Worm (Caenorhabditis elegans) whole organism, late embryonic: ENCODE results near the gene pigm-1.

Experiments used
- F13H6.1 ChIP-seq: sonication (generic microtip); optimal IDR thresholded peaks from 2 replicates; lab custom pipeline; 2016; ENCODE audit warnings: missing genetic modification characterization, missing compliant biosample characterization
- K09A11.1 ChIP-seq: sonication (generic microtip); optimal IDR thresholded peaks from 2 replicates; lab custom pipeline; 2017; ENCODE audit warnings: antibody characterized with exemption, mild to moderate bottlenecking, missing genetic modification characterization, missing compliant biosample characterization; ENCODE audit not compliant: insufficient read depth
- T23F11.4 ChIP-seq: fragments of 200-800 bp; sonication (Bioruptor generic); optimal IDR thresholded peaks from 2 replicates; lab custom pipeline; 2018; ENCODE audit warnings: mild to moderate bottlenecking, missing genetic modification characterization, missing compliant biosample characterization
- ahr-1 ChIP-seq: sonication (generic microtip); optimal IDR thresholded peaks from 2 replicates; lab custom pipeline; 2016; ENCODE audit warnings: missing genetic modification characterization, missing compliant biosample characterization
- ceh-14 ChIP-seq: sonication (generic microtip); optimal IDR thresholded peaks from 2 replicates; lab custom pipeline; 2016; ENCODE audit warnings: missing genotype, missing genetic modification characterization, missing compliant biosample characterization
- ceh-18 ChIP-seq: sonication (generic microtip); optimal IDR thresholded peaks from 2 replicates; lab custom pipeline; 2016; ENCODE audit warnings: missing genetic modification characterization, missing compliant biosample characterization
- ceh-19 ChIP-seq: fragments of 200-800 bp; sonication (Bioruptor generic); optimal IDR thresholded peaks from 2 replicates; lab custom pipeline; 2018; ENCODE audit warnings: mild to moderate bottlenecking, missing genetic modification characterization, missing compliant biosample characterization
- ceh-2 ChIP-seq: sonication (generic microtip); optimal IDR thresholded peaks from 2 replicates; lab custom pipeline; 2016; ENCODE audit warnings: missing genotype, missing genetic modification characterization, missing compliant biosample characterization
- ceh-24 ChIP-seq: sonication (generic microtip); optimal IDR thresholded peaks from 2 replicates; lab custom pipeline; 2016; ENCODE audit warnings: mild to moderate bottlenecking, missing genetic modification characterization, missing compliant biosample characterization
- ceh-31 ChIP-seq: sonication (generic microtip); optimal IDR thresholded peaks from 2 replicates; lab custom pipeline; 2016; ENCODE audit warnings: missing genetic modification characterization, missing compliant biosample characterization
- ceh-34 ChIP-seq: sonication (generic microtip); optimal IDR thresholded peaks from 2 replicates; lab custom pipeline; 2016; ENCODE audit warnings: mild to moderate bottlenecking, missing genetic modification characterization, missing compliant biosample characterization
- ceh-45 ChIP-seq: fragments of 200-800 bp; sonication (Bioruptor generic); IDR thresholded peaks from 2 replicates; pipeline ENCODE4 v1.3.6; 2022; ENCODE audit warnings: missing genetic modification reagents, missing genetic modification characterization, missing compliant biosample characterization
- ceh-48 ChIP-seq: sonication (generic microtip); optimal IDR thresholded peaks from 2 replicates; lab custom pipeline; 2016; ENCODE audit warnings: missing genetic modification characterization, inconsistent platforms, missing compliant biosample characterization
- ceh-9 ChIP-seq: sonication (generic microtip); optimal IDR thresholded peaks from 2 replicates; lab custom pipeline; 2016; ENCODE audit warnings: mild to moderate bottlenecking, missing genetic modification characterization, inconsistent platforms, missing compliant biosample characterization
- che-1 ChIP-seq: sonication (generic microtip); optimal IDR thresholded peaks from 2 replicates; lab custom pipeline; 2016; ENCODE audit warnings: mild to moderate bottlenecking, missing genetic modification characterization, missing compliant biosample characterization
- dmd-4 ChIP-seq: sonication (generic microtip); optimal IDR thresholded peaks from 2 replicates; lab custom pipeline; 2016; ENCODE audit warnings: borderline replicate concordance, missing genetic modification characterization, missing compliant biosample characterization
- dve-1 ChIP-seq: sonication (generic microtip); optimal IDR thresholded peaks from 2 replicates; lab custom pipeline; 2017; ENCODE audit warnings: antibody characterized with exemption, mild to moderate bottlenecking, missing genetic modification characterization, missing compliant biosample characterization
- elt-4 ChIP-seq: sonication (generic microtip); optimal IDR thresholded peaks from 2 replicates; lab custom pipeline; 2016; ENCODE audit warnings: missing genetic modification characterization, missing compliant biosample characterization
- ets-4 ChIP-seq: sonication (generic microtip); optimal IDR thresholded peaks from 2 replicates; lab custom pipeline; 2016; ENCODE audit warnings: missing genetic modification characterization, missing compliant biosample characterization
- eyg-1 ChIP-seq: sonication (generic microtip); optimal IDR thresholded peaks from 2 replicates; lab custom pipeline; 2016; ENCODE audit warnings: missing genotype, missing genetic modification characterization, missing compliant biosample characterization
- hlh-13 ChIP-seq: fragments of 200-800 bp; sonication (Bioruptor generic); optimal IDR thresholded peaks from 2 replicates; lab custom pipeline; 2018; ENCODE audit warnings: mild to moderate bottlenecking, missing genetic modification characterization, missing compliant biosample characterization
- hlh-30 ChIP-seq: sonication (generic microtip); optimal IDR thresholded peaks from 2 replicates; lab custom pipeline; 2017; ENCODE audit warnings: antibody characterized with exemption, missing genetic modification characterization, missing compliant biosample characterization; ENCODE audit not compliant: insufficient read depth
- lim-6 ChIP-seq: sonication (generic microtip); optimal IDR thresholded peaks from 2 replicates; lab custom pipeline; 2016; ENCODE audit warnings: missing genetic modification characterization, missing compliant biosample characterization
- madf-2 ChIP-seq: sonication (generic microtip); optimal IDR thresholded peaks from 2 replicates; lab custom pipeline; 2017; ENCODE audit warnings: missing genetic modification characterization, missing compliant biosample characterization
- nfya-1 ChIP-seq: sonication (generic microtip); optimal IDR thresholded peaks from 2 replicates; lab custom pipeline; 2017; ENCODE audit warnings: missing genetic modification characterization, mild to moderate bottlenecking, missing compliant biosample characterization, antibody characterized with exemption, moderate library complexity
- nhr-11 ChIP-seq: fragments of 150-350 bp; optimal IDR thresholded peaks from 2 replicates; lab custom pipeline; 2014; ENCODE audit warnings: missing biosample characterization, missing genetic modification characterization
- odd-2 ChIP-seq: sonication (generic microtip); optimal IDR thresholded peaks from 2 replicates; lab custom pipeline; 2017; ENCODE audit warnings: antibody characterized with exemption, mild to moderate bottlenecking, missing genetic modification characterization, missing compliant biosample characterization
- pag-3 ChIP-seq: sonication (generic microtip); optimal IDR thresholded peaks from 2 replicates; lab custom pipeline; 2016; ENCODE audit warnings: missing compliant biosample characterization, missing genetic modification characterization, borderline replicate concordance
- pat-9 ChIP-seq: fragments of 200-800 bp; sonication (Bioruptor generic); optimal IDR thresholded peaks from 2 replicates; lab custom pipeline; 2018; ENCODE audit warnings: mild to moderate bottlenecking, missing genetic modification characterization, moderate library complexity, missing compliant biosample characterization
- pax-1 ChIP-seq: fragments of 150-350 bp; optimal IDR thresholded peaks from 2 replicates; lab custom pipeline; 2014; ENCODE audit warnings: missing biosample characterization, missing genetic modification characterization
- pha-2 ChIP-seq: sonication (generic microtip); optimal IDR thresholded peaks from 2 replicates; lab custom pipeline; 2017; ENCODE audit warnings: mild to moderate bottlenecking, missing genetic modification characterization, missing compliant biosample characterization
- pha-4 ChIP-seq: fragments of 150-350 bp; optimal IDR thresholded peaks from 2 replicates; lab custom pipeline; 2018; ENCODE audit warnings: missing biosample characterization, missing genetic modification reagents, missing genetic modification characterization
- pqm-1 ChIP-seq: sonication (generic microtip); optimal IDR thresholded peaks from 2 replicates; lab custom pipeline; 2016; ENCODE audit warnings: missing genetic modification characterization, missing compliant biosample characterization
- pros-1 ChIP-seq: fragments of 150-350 bp; optimal IDR thresholded peaks from 2 replicates; lab custom pipeline; 2014; ENCODE audit warnings: missing biosample characterization, missing genetic modification reagents, missing genetic modification characterization
- ref-2 ChIP-seq: sonication (generic microtip); optimal IDR thresholded peaks from 2 replicates; lab custom pipeline; 2016; ENCODE audit warnings: missing genetic modification characterization, missing compliant biosample characterization
- syd-9 ChIP-seq: sonication (generic microtip); optimal IDR thresholded peaks from 2 replicates; lab custom pipeline; 2016; ENCODE audit warnings: mild to moderate bottlenecking, missing genetic modification characterization, moderate library complexity, missing compliant biosample characterization
- tbx-2 ChIP-seq: sonication (generic microtip); optimal IDR thresholded peaks from 2 replicates; lab custom pipeline; 2016; ENCODE audit warnings: missing genetic modification characterization, missing compliant biosample characterization
- tbx-7 ChIP-seq: sonication (generic microtip); optimal IDR thresholded peaks from 2 replicates; lab custom pipeline; 2016; ENCODE audit warnings: missing genotype, missing genetic modification characterization, missing compliant biosample characterization
- unc-3 ChIP-seq, 2 experiments: fragments of 200-800 bp in 1 of 2; sonication (Bioruptor generic) in 1 of 2; sonication (generic microtip) in 1 of 2; conservative IDR thresholded peaks in 1 of 2; optimal IDR thresholded peaks in 1 of 2; 2 replicates each; pipeline versions ENCODE4 v1.3.6 to Lab custom; 2016 to 2022; ENCODE audit warnings: missing compliant biosample characterization in 2 of 2, missing genetic modification characterization in 2 of 2, missing genetic modification reagents in 1 of 2
- unc-42 ChIP-seq: sonication (generic microtip); optimal IDR thresholded peaks from 2 replicates; lab custom pipeline; 2016; ENCODE audit warnings: missing genotype, missing genetic modification characterization, missing compliant biosample characterization
- unc-55 ChIP-seq: sonication (generic microtip); optimal IDR thresholded peaks from 2 replicates; lab custom pipeline; 2017; ENCODE audit warnings: missing biosample characterization, missing genetic modification reagents, missing genetic modification characterization

The pigm-1 gene

DNA sequence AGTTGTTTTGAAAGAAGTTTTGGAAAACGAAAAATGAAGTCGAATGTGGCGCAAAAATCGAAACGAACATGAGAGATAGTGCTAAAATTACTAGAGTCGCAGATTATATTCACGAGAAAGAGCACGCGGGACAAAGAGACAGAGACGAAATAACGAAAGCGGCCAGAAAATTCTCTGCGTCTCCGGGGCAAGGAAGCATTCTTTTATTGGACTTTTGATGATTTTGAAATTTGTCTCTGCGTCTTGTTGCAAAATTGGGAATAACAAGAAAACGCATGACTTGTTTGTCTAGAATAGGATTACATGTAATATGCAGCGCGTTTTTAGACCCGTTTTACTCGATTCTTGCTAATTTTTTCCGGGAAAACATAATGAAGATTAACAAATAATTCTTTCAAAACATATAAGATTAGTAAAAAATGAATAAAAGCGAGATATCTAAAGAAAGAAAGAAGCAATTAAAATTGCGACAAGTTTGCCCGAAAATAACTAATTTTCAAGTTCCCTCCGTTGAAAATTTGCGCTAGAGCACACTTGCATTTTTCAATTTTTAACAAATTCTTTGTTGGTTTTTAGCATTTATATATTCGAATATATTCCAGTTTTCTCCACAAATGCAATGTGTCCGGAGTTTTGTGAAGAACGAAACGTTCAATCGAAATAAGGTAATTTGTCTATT is at the start of gene pigm-1, which contains the start of gene B0491.6:
pigm-1 (plus strand) TSS at position 568 of the 679 bp plus-strand sequence.
B0491.6 (minus strand) TSS at position 466 of the 679 bp plus-strand sequence.
- TF ChIP-seq pha-4 (no peak), ceh-24 (tag; lab: Kevin White, UChicago) (no peak), ceh-9 (tag; lab: Kevin White, UChicago) (no peak), ceh-45 (GFP tag; lab: Robert Waterston, UW) (no peak), ceh-48 (tag; lab: Kevin White, UChicago) (no peak), pha-2 (peak; percentile 34), ceh-18 (tag; lab: Kevin White, UChicago) (no peak), ceh-14 (tag; lab: Kevin White, UChicago) (peak; percentile 67), lim-6 (tag; lab: Kevin White, UChicago) (peak; percentile 15), ets-4 (peak; percentile 9), ceh-31 (tag; lab: Kevin White, UChicago) (peak; percentile 44), pros-1 (tag; lab: Kevin White, UChicago) (peak; percentile 4), dve-1 (no peak), T23F11.4 (GFP tag; lab: Kevin White, UChicago) (no peak), unc-55 (peak; percentile 16), ref-2 (tag; lab: Kevin White, UChicago) (no peak), pag-3 (no peak), F13H6.1 (no peak), ceh-19 (GFP tag; lab: Kevin White, UChicago) (no peak), elt-4 (tag; lab: Kevin White, UChicago) (no peak), syd-9 (tag; lab: Kevin White, UChicago) (no peak), nfya-1 (peak; percentile 42), hlh-30 (tag; lab: Kevin White, UChicago) (peak; percentile 19), tbx-2 (tag; lab: Kevin White, UChicago) (peak; percentile 46), ahr-1 (tag; lab: Kevin White, UChicago) (no peak), unc-42 (peak; percentile 91), dmd-4 (tag; lab: Kevin White, UChicago) (no peak), ceh-2 (tag; lab: Kevin White, UChicago) (no peak)

DNA sequence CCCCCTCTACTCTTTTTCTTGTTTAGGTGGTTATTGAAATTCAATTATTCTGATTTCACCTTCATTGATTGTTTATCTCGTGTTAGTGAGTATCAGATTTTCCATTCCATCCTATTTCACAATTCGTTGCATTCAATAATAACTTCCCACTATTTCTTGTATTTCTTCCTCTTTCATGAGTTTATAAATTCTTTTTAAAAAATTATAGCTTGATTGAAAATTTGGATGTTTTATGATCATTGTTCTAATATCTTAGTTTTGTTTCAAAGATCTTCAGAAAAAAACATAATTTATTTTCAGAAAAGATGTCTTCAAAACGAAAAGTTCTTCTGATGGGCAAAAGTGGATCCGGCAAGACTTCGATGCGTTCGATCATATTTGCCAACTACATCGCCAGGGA is 47.2 kb upstream of the pigm-1 start, which contains the start of gene raga-1:
raga-1 (plus strand) TSS at position 301 of the 400 bp plus-strand sequence.
- TF ChIP-seq pha-4 (no peak), madf-2 (tag; lab: Kevin White, UChicago) (no peak), pqm-1 (tag; lab: Kevin White, UChicago) (no peak), ceh-14 (tag; lab: Kevin White, UChicago) (no peak), hlh-13 (GFP tag; lab: Kevin White, UChicago) (no peak), unc-3 (GFP tag; conservative IDR thresholded peaks at IDR 0.05; lab: Robert Waterston, UW) (no peak), unc-3 (tag; optimal IDR thresholded peaks at IDR 0.05; lab: Kevin White, UChicago) (no peak), odd-2 (tag; lab: Kevin White, UChicago) (no peak), eyg-1 (tag; lab: Kevin White, UChicago) (no peak), pax-1 (no peak), nhr-11 (no peak), hlh-30 (tag; lab: Kevin White, UChicago) (no peak), dmd-4 (tag; lab: Kevin White, UChicago) (no peak), K09A11.1 (tag; lab: Kevin White, UChicago) (no peak)

DNA sequence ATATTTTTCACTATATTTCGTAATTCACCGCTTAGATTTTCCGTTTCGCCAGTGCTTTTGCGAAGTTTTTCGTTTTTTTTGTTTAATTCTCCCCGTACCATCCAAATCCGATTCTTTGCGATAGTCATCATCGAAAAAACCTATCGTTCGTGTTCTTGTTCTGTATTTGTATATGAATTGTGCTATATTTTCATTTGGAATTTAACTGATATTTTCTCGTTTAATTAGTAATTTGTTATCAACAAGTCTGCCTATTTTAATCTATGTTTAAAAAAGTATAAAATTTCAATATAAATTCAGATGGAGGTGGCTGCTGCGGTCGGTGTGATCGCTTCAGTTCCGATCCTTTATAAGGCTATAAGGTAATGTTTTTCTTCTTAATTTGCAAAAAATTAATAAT is 45.7 kb upstream of the pigm-1 start, which contains the start of gene samp-1:
samp-1 (plus strand) TSS at position 301 of the 400 bp plus-strand sequence.
- TF ChIP-seq che-1 (tag; lab: Kevin White, UChicago) (no peak), tbx-7 (tag; lab: Kevin White, UChicago) (no peak), ceh-9 (tag; lab: Kevin White, UChicago) (no peak), pat-9 (tag; lab: Kevin White, UChicago) (no peak), dmd-4 (tag; lab: Kevin White, UChicago) (no peak), ceh-34 (tag; lab: Kevin White, UChicago) (no peak)
- TF ChIP-seq, all 69 proteins: peak for 0
